Fruit fly (Drosophila melanogaster) whole organism: ENCODE measurements around the gene Pph13.
A peak's percentile ranks its signal among the peaks of the same experiment; 100 is the strongest.

Experiments used
- CG8478 ChIP-seq: fragments of >200 bp; optimal IDR thresholded peaks from 2 replicates; lab custom pipeline; 2018; ENCODE audit warnings: inconsistent platforms
- Dll ChIP-seq: fragments of >200 bp; optimal IDR thresholded peaks from 2 replicates; lab custom pipeline; 2017
- EcR ChIP-seq, 2 experiments: fragments of >200 bp; optimal IDR thresholded peaks; 2 replicates each; lab custom pipeline; 2017; ENCODE audit warnings: missing biosample characterization in 2 of 2, missing genetic modification characterization in 2 of 2, missing genetic modification reagents in 2 of 2
- pan ChIP-seq: fragments of >200 bp; optimal IDR thresholded peaks from 2 replicates; lab custom pipeline; 2017
- psq ChIP-seq: fragments of >200 bp; optimal IDR thresholded peaks from 2 replicates; lab custom pipeline; 2017
- usp ChIP-seq: fragments of >200 bp; optimal IDR thresholded peaks from 2 replicates; lab custom pipeline; 2017; ENCODE audit warnings: missing biosample characterization, missing genetic modification characterization, mixed read lengths

The Pph13 gene

dm6 chr2L:577186-577585 is at the start of gene Pph13:
TSS of gene Pph13 (plus strand) at chr2L:577486.
- TF ChIP-seq pan (lab: Kevin White, UChicago) (no peak), Dll (lab: Kevin White, UChicago) (no peak), psq (lab: Kevin White, UChicago) (no peak), EcR (GFP tag; optimal IDR thresholded peaks at IDR 0.05; lab: Kevin White, UChicago) (no peak), usp (GFP tag; lab: Kevin White, UChicago) (no peak), CG8478 (lab: Kevin White, UChicago) (no peak)

- no peak for TF ChIP-seq usp (GFP tag; lab: Kevin White, UChicago)
- TF ChIP-seq EcR (GFP tag; optimal IDR thresholded peaks at IDR 0.05; lab: Kevin White, UChicago) = no peak
- no peak for TF ChIP-seq CG8478 (lab: Kevin White, UChicago)
- no peak for TF ChIP-seq pan (lab: Kevin White, UChicago)
These were observed 49.6 kb upstream of the Pph13 start for dm6 chr2L:527689-528088.

dm6 chr2L:530245-530644 is 47.0 kb upstream of the Pph13 start:
- TF ChIP-seq psq (lab: Kevin White, UChicago) = no peak
- TF ChIP-seq Dll (lab: Kevin White, UChicago) = peak; percentile 13

dm6 chr2L:533734-534133 is 43.6 kb upstream of the Pph13 start:
- TF ChIP-seq pan (lab: Kevin White, UChicago) = no peak
- no peak for TF ChIP-seq EcR (GFP tag; optimal IDR thresholded peaks at IDR 0.05; lab: Kevin White, UChicago)

- TF ChIP-seq CG8478 (lab: Kevin White, UChicago) (no peak), psq (lab: Kevin White, UChicago) (no peak), usp (GFP tag; lab: Kevin White, UChicago) (no peak), EcR (GFP tag; optimal IDR thresholded peaks at IDR 0.05; lab: Kevin White, UChicago) (no peak), pan (lab: Kevin White, UChicago) (no peak), Dll (lab: Kevin White, UChicago) (no peak)
These were observed 36.6 kb upstream of the Pph13 start for dm6 chr2L:540572-541210.

- TF ChIP-seq pan (lab: Kevin White, UChicago) (no peak), Dll (lab: Kevin White, UChicago) (no peak), usp (GFP tag; lab: Kevin White, UChicago) (no peak), psq (lab: Kevin White, UChicago) (no peak), CG8478 (lab: Kevin White, UChicago) (no peak), EcR (GFP tag; optimal IDR thresholded peaks at IDR 0.05; lab: Kevin White, UChicago) (no peak)
These were observed 34.8 kb upstream of the Pph13 start, which contains the start of gene lwr for dm6 chr2L:542338-542967. TSS of gene lwr (minus strand) at chr2L:542580.

dm6 chr2L:543799-544198 is 33.5 kb upstream of the Pph13 start:
- no peak for TF ChIP-seq Dll (lab: Kevin White, UChicago)
- no peak for TF ChIP-seq CG8478 (lab: Kevin White, UChicago)
- TF ChIP-seq usp (GFP tag; lab: Kevin White, UChicago) = no peak
- no peak for TF ChIP-seq EcR (GFP tag; optimal IDR thresholded peaks at IDR 0.05; lab: Kevin White, UChicago)
- no peak for TF ChIP-seq pan (lab: Kevin White, UChicago)
- no peak for TF ChIP-seq psq (lab: Kevin White, UChicago)

dm6 chr2L:544444-545179 is 32.7 kb upstream of the Pph13 start, which contains the start of the genes Spp and nAChRbeta3:
TSS of gene Spp (minus strand) at chr2L:544653.
TSS of gene nAChRbeta3 (plus strand) at chr2L:545129.
- no peak for TF ChIP-seq usp (GFP tag; lab: Kevin White, UChicago)
- TF ChIP-seq psq (lab: Kevin White, UChicago) = no peak
- TF ChIP-seq Dll (lab: Kevin White, UChicago) = no peak
- no peak for TF ChIP-seq pan (lab: Kevin White, UChicago)
- no peak for TF ChIP-seq EcR (GFP tag; optimal IDR thresholded peaks at IDR 0.05; lab: Kevin White, UChicago)
- TF ChIP-seq CG8478 (lab: Kevin White, UChicago) = no peak

dm6 chr2L:547978-548377 is 29.3 kb upstream of the Pph13 start:
- TF ChIP-seq usp (GFP tag; lab: Kevin White, UChicago) (no peak), pan (lab: Kevin White, UChicago) (no peak), CG8478 (lab: Kevin White, UChicago) (peak; percentile 34)

dm6 chr2L:549637-550036 is 27.6 kb upstream of the Pph13 start:
- TF ChIP-seq usp (GFP tag; lab: Kevin White, UChicago) (no peak), pan (lab: Kevin White, UChicago) (peak; percentile 64), Dll (lab: Kevin White, UChicago) (no peak)

- peak; percentile 83 for TF ChIP-seq Dll (lab: Kevin White, UChicago)
- no peak for TF ChIP-seq EcR (GFP tag; optimal IDR thresholded peaks at IDR 0.05; lab: Kevin White, UChicago)
These were observed 24.8 kb upstream of the Pph13 start, which contains the start of gene Ets21C for dm6 chr2L:552432-552929. TSS of gene Ets21C (minus strand) at chr2L:552923.
